Worm (Caenorhabditis elegans): Measurements from ENCODE around the gene wdr-5.2.

DNA sequence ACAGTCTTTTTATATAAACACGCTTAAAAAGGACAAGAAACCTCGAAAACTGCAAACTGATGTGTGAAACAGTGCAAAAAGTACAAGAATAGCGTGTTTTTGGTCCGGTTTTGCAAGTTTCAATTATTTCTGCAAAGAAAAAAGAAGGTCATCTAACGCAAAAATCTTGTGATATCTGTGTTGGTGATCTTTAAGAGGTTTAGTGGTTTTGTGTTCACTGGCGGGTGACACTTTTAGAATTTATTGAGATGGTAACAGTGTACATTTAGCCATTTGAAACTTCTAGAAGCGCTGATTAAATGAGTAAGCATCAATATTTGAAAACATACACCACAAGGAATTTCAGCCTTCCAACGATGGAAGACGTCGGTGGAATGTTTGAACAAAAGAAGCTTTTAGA, 27.1 kb upstream of the wdr-5.2 start:
- TF ChIP-seq snpc-4 (tag; optimal IDR thresholded peaks at IDR 0.05): no peak
- no peak for TF ChIP-seq zag-1 (tag; optimal IDR thresholded peaks at IDR 0.05)
- TF ChIP-seq nhr-237 (tag; optimal IDR thresholded peaks at IDR 0.05): no peak
- peak; percentile 56 for TF ChIP-seq nhr-25 (tag; optimal IDR thresholded peaks at IDR 0.05)
- TF ChIP-seq pha-4 (tag; optimal IDR thresholded peaks at IDR 0.05): no peak
- no peak for TF ChIP-seq egl-27 (tag; optimal IDR thresholded peaks at IDR 0.05)
- TF ChIP-seq ZK546.5 (tag; optimal IDR thresholded peaks at IDR 0.05): no peak
